Worm (Caenorhabditis elegans): ENCODE measurements around the gene nhr-130.

nhr-130 gene

ce11 chrV:433898-434297, 49.2 kb downstream of the nhr-130 start, which contains the start of gene B0554.2:
B0554.2 (plus strand) TSS chrV:434198.
- TF ChIP-seq hlh-12 (tag; optimal IDR thresholded peaks at IDR 0.05), result no peak
- TF ChIP-seq nhr-27 (tag; optimal IDR thresholded peaks at IDR 0.05), result no peak
- no peak for TF ChIP-seq hlh-26 (GFP tag; conservative IDR thresholded peaks at IDR 0.05)
- no peak for TF ChIP-seq athp-1 (tag; optimal IDR thresholded peaks at IDR 0.05)
- no peak for TF ChIP-seq aptf-2 (GFP tag; conservative IDR thresholded peaks at IDR 0.05)
- TF ChIP-seq hrde-1 (tag; optimal IDR thresholded peaks at IDR 0.05; ENCODE audit: borderline replicate concordance), result no peak
- no peak for TF ChIP-seq unc-130 (GFP tag; optimal IDR thresholded peaks at IDR 0.05)
- TF ChIP-seq lsl-1 (GFP tag; optimal IDR thresholded peaks at IDR 0.05), result no peak
- TF ChIP-seq F10E7.11 (tag; optimal IDR thresholded peaks at IDR 0.05), result no peak
- TF ChIP-seq ztf-18 (tag; optimal IDR thresholded peaks at IDR 0.05), result no peak
- no peak for TF ChIP-seq ztf-26 (tag; optimal IDR thresholded peaks at IDR 0.05)

DNA sequence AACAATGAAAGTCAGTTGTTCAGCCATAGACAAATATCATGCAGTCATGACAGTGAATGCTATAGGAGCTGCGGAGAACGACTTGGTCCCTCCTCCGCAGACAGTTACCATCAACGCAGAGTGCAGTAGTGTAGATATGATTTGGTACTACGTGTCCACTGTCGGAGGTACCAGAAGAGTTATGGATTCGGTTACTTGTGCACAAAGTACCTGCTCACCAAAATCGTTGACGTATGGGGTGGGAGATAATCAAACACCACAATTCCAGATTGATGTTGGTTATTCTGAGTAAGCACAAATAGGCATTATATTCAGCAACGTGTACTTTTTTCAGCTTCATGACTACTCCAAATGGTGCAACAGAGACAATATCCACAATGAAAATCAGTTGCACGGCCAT, 50.1 kb downstream of the nhr-130 start:
- no peak for TF ChIP-seq dpl-1 (GFP tag; optimal IDR thresholded peaks at IDR 0.05)
- no peak for TF ChIP-seq him-1 (tag; optimal IDR thresholded peaks at IDR 0.05)
- no peak for TF ChIP-seq ztf-25 (GFP tag; IDR thresholded peaks at IDR 0.05)
- TF ChIP-seq madf-8 (GFP tag; conservative IDR thresholded peaks at IDR 0.05), result no peak
- TF ChIP-seq ekl-4 (GFP tag; IDR thresholded peaks at IDR 0.05), result no peak
- no peak for TF ChIP-seq bed-2 (GFP tag; IDR thresholded peaks at IDR 0.05)
- TF ChIP-seq B0261.1 (tag; optimal IDR thresholded peaks at IDR 0.05), result no peak
- TF ChIP-seq B0019.2 (GFP tag; conservative IDR thresholded peaks at IDR 0.05), result no peak
- TF ChIP-seq chd-7 (tag; optimal IDR thresholded peaks at IDR 0.05), result no peak
- no peak for TF ChIP-seq xnd-1 (tag; optimal IDR thresholded peaks at IDR 0.05)
- TF ChIP-seq ztf-18 (tag; optimal IDR thresholded peaks at IDR 0.05), result no peak
- TF ChIP-seq snpc-1.1 (tag; optimal IDR thresholded peaks at IDR 0.05; ENCODE audit: insufficient read depth), result no peak
- no peak for TF ChIP-seq nhr-90 (tag; optimal IDR thresholded peaks at IDR 0.05)
- TF ChIP-seq akir-1 (GFP tag; optimal IDR thresholded peaks at IDR 0.05), result no peak
- TF ChIP-seq ztf-26 (tag; optimal IDR thresholded peaks at IDR 0.05), result no peak
- no peak for TF ChIP-seq C06A6.2 (GFP tag; conservative IDR thresholded peaks at IDR 0.05)
- TF ChIP-seq ccch-3 (GFP tag; optimal IDR thresholded peaks at IDR 0.05), result no peak

Data from whole organism, young adult.